Worm (Caenorhabditis elegans): ENCODE measurements around the gene T24C4.2.

ce11 chrIII:901600-902250 lies 32.0 kb upstream of the T24C4.2 start:
- TF ChIP-seq snpc-4 (tag; optimal IDR thresholded peaks at IDR 0.05) (no peak), nhr-77 (tag; optimal IDR thresholded peaks at IDR 0.05) (no peak), lin-39 (tag; optimal IDR thresholded peaks at IDR 0.05) (no peak), sem-4 (tag; optimal IDR thresholded peaks at IDR 0.05) (no peak), nhr-6 (tag; optimal IDR thresholded peaks at IDR 0.05) (no peak)

Measured in whole organism, L2 larva.